Worm (Caenorhabditis elegans): ENCODE measurements around the gene C02E7.6.

C02E7.6 gene

ce11 chrV:4964671-4965420 is 45.8 kb downstream of the C02E7.6 start:
- TF ChIP-seq dao-5 (tag; optimal IDR thresholded peaks at IDR 0.05), result no peak
- TF ChIP-seq him-1 (tag; optimal IDR thresholded peaks at IDR 0.05), result no peak
- no peak for TF ChIP-seq W03F9.2 (tag; optimal IDR thresholded peaks at IDR 0.05)

- TF ChIP-seq him-1 (tag; optimal IDR thresholded peaks at IDR 0.05) (no peak), W03F9.2 (tag; optimal IDR thresholded peaks at IDR 0.05) (no peak), dao-5 (tag; optimal IDR thresholded peaks at IDR 0.05) (no peak)
Observed at ce11 chrV:4965790-4966189, 46.8 kb downstream of the C02E7.6 start.

ce11 chrV:4967238-4967637 is 48.2 kb downstream of the C02E7.6 start:
- TF ChIP-seq W03F9.2 (tag; optimal IDR thresholded peaks at IDR 0.05), result no peak
- no peak for TF ChIP-seq dao-5 (tag; optimal IDR thresholded peaks at IDR 0.05)
- TF ChIP-seq him-1 (tag; optimal IDR thresholded peaks at IDR 0.05), result no peak

ce11 chrV:4968775-4969174 is 49.8 kb downstream of the C02E7.6 start:
- TF ChIP-seq dao-5 (tag; optimal IDR thresholded peaks at IDR 0.05) (no peak), W03F9.2 (tag; optimal IDR thresholded peaks at IDR 0.05) (no peak), him-1 (tag; optimal IDR thresholded peaks at IDR 0.05) (no peak)

Data from whole organism, L4/young adult.